Worm (Caenorhabditis elegans): ENCODE measurements around the gene Y82E9BR.10.

DNA sequence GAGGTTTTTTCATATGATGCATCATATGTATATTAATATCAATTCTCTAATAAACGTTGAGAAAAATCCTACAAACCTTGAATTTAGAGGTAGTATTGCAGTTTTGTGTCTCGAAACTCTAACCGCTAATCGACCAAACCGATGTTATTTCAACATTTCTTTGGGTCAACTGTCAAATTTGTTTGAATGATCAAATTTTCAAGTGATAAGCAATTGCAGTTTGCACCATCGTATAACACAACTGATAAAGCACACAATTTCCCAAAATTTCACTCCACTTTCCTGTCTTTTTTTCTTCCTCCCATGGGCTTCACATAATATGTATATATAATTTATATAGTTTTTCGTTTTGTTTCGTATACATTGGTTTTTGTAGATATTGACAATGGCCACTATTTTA lies 8.7 kb upstream of the Y82E9BR.10 start, which contains the start of the genes fbxa-138 and Y82E9BR.5:
- TF ChIP-seq ahr-1 (tag; optimal IDR thresholded peaks at IDR 0.05) (no peak), elt-2 (tag; optimal IDR thresholded peaks at IDR 0.05) (no peak), rnt-1 (tag; optimal IDR thresholded peaks at IDR 0.05) (no peak), K02D7.2 (tag; optimal IDR thresholded peaks at IDR 0.05) (no peak)
